Worm (Caenorhabditis elegans): Measurements from ENCODE around the gene clec-50.

DNA sequence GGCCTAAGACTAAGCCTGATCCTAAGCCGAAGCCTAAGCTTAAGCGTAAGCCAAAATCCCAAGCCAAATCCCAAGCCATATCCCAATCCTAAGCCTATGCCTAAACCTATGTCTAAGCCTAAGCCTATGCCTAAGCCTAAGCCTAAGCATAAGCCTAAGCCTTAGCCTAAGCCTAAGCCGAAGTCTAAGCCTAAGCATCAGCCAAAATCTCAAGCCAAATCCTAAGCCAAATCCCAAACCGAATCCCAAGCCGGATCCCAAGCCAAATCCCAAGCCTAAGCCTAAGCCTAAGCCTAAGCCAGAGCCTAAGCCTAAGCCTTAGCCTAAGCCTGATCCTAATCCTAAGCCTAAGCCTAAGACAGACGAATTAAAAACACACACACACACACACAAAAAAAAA is 8.0 kb downstream of the clec-50 start:
- TF ChIP-seq nhr-25 (tag; optimal IDR thresholded peaks at IDR 0.05) (no peak), nhr-11 (tag; optimal IDR thresholded peaks at IDR 0.05) (no peak), skn-1 (tag; optimal IDR thresholded peaks at IDR 0.05) (no peak), elt-3 (tag; optimal IDR thresholded peaks at IDR 0.05) (no peak), unc-62 (GFP tag; optimal IDR thresholded peaks at IDR 0.05) (no peak), nhr-76 (tag; optimal IDR thresholded peaks at IDR 0.05) (no peak), ama-1 (optimal IDR thresholded peaks at IDR 0.05) (no peak), unc-39 (tag; optimal IDR thresholded peaks at IDR 0.05) (no peak), fkh-10 (GFP tag; optimal IDR thresholded peaks at IDR 0.05) (no peak), pqm-1 (tag; optimal IDR thresholded peaks at IDR 0.05) (no peak), elt-2 (tag; optimal IDR thresholded peaks at IDR 0.05) (no peak), snpc-4 (tag; optimal IDR thresholded peaks at IDR 0.05) (no peak), fos-1 (tag; optimal IDR thresholded peaks at IDR 0.05) (no peak), nhr-237 (tag; optimal IDR thresholded peaks at IDR 0.05) (no peak)
